Fruit fly (Drosophila melanogaster): ENCODE results near the gene PIG-H.

The PIG-H gene

dm6 chr3R:8013121-8014009, 13.7 kb downstream of the PIG-H start, which contains the start of the genes CG10435 and Pbp95 (continued):
- TF ChIP-seq CG12236 (GFP tag; optimal IDR thresholded peaks at IDR 0.05) (no peak), Hand (GFP tag; optimal IDR thresholded peaks at IDR 0.05) (no peak), CG10366 (GFP tag; IDR thresholded peaks at IDR 0.05) (peak; percentile 30), lab (GFP tag; optimal IDR thresholded peaks at IDR 0.05) (no peak), CTCF (GFP tag; optimal IDR thresholded peaks at IDR 0.05) (no peak), Dip3 (GFP tag; optimal IDR thresholded peaks at IDR 0.05) (peak; percentile 18), CG4617 (GFP tag; optimal IDR thresholded peaks at IDR 0.05; ENCODE audit: borderline replicate concordance) (no peak), bbx (GFP tag; IDR thresholded peaks at IDR 0.05; ENCODE audit: partially characterized antibody) (peak; percentile 68), CG30020 (tag; optimal IDR thresholded peaks at IDR 0.05) (peak; percentile 50), Sry-δ (GFP tag; optimal IDR thresholded peaks at IDR 0.05) (peak; percentile 84), CG10654 (GFP tag; optimal IDR thresholded peaks at IDR 0.05) (no peak), CG16863 (GFP tag; optimal IDR thresholded peaks at IDR 0.05) (peak; percentile 36), slp2 (GFP tag; optimal IDR thresholded peaks at IDR 0.05) (no peak), onecut (GFP tag; IDR thresholded peaks at IDR 0.05) (no peak), nerfin-2 (GFP tag; IDR thresholded peaks at IDR 0.05; ENCODE audit: partially characterized antibody) (0 out of 2 replicates have a peak, but pooled peaks have one; percentile 32), CG6654 (GFP tag; optimal IDR thresholded peaks at IDR 0.05) (no peak), CG11398 (GFP tag; optimal IDR thresholded peaks at IDR 0.05) (no peak), CG11695 (GFP tag; IDR thresholded peaks at IDR 0.05) (peak; percentile 51; the same call in 1 of the 3 replicates), Nf-YA (GFP tag; IDR thresholded peaks at IDR 0.05) (peak; percentile 47; the same call in 1 of the 2 replicates), Trl (optimal IDR thresholded peaks at IDR 0.05) (no peak), Trl (GFP tag; optimal IDR thresholded peaks at IDR 0.05) (peak; percentile 57), CG16815 (GFP tag; optimal IDR thresholded peaks at IDR 0.05) (peak; percentile 41), NC2α (GFP tag; optimal IDR thresholded peaks at IDR 0.05) (no peak), HmgZ (tag; optimal IDR thresholded peaks at IDR 0.05) (peak; percentile 54), NK7.1 (GFP tag; optimal IDR thresholded peaks at IDR 0.05) (no peak), CG30403 (GFP tag; optimal IDR thresholded peaks at IDR 0.05) (peak; percentile 76), bcd (GFP tag; optimal IDR thresholded peaks at IDR 0.05) (peak; percentile 48), CG12769 (tag; optimal IDR thresholded peaks at IDR 0.05) (no peak), bab2 (GFP tag; optimal IDR thresholded peaks at IDR 0.05) (peak; percentile 63), CG17328 (GFP tag; IDR thresholded peaks at IDR 0.05) (peak; percentile 50; the same call in 1 of the 2 replicates), tna (GFP tag; IDR thresholded peaks at IDR 0.05; ENCODE audit: partially characterized antibody) (peak; percentile 54), Aef1 (GFP tag; IDR thresholded peaks at IDR 0.05) (peak; percentile 68), row (GFP tag; IDR thresholded peaks at IDR 0.05) (peak; percentile 69), CG31365 (tag; optimal IDR thresholded peaks at IDR 0.05) (no peak), tup (GFP tag; optimal IDR thresholded peaks at IDR 0.05) (no peak), CG6272 (GFP tag; IDR thresholded peaks at IDR 0.05) (peak; percentile 70), zen2 (GFP tag; IDR thresholded peaks at IDR 0.05; ENCODE audit: partially characterized antibody) (peak; percentile 61; the same call in 2 of the 3 replicates), pfk (GFP tag; optimal IDR thresholded peaks at IDR 0.05) (no peak), CG17186 (GFP tag; optimal IDR thresholded peaks at IDR 0.05) (no peak), sob (GFP tag; IDR thresholded peaks at IDR 0.05) (peak; percentile 72), sens (GFP tag) (peak; percentile 87), CG18619 (GFP tag; optimal IDR thresholded peaks at IDR 0.05) (peak; percentile 51), unpg (GFP tag; optimal IDR thresholded peaks at IDR 0.05) (no peak), BEAF-32 (GFP tag; optimal IDR thresholded peaks at IDR 0.05) (peak; percentile 74), CG14050 (GFP tag; IDR thresholded peaks at IDR 0.05) (peak; percentile 53; the same call in 2 of the 3 replicates), tgo (GFP tag; IDR thresholded peaks at IDR 0.05) (peak; percentile 48; the same call in 2 of the 3 replicates), vfl (GFP tag; optimal IDR thresholded peaks at IDR 0.05) (peak; percentile 67), ATbp (GFP tag; optimal IDR thresholded peaks at IDR 0.05) (no peak), Elba2 (GFP tag; optimal IDR thresholded peaks at IDR 0.05) (peak; percentile 78)

All from whole organism, embryonic.